Fruit fly (Drosophila melanogaster): Measurements from ENCODE around the gene pic.

- TF ChIP-seq CG8478 (optimal IDR thresholded peaks at IDR 0.05) (no peak), CTCF (optimal IDR thresholded peaks at IDR 0.05) (no peak)
Measured at dm6 chr3R:13085924-13086323, 33.9 kb downstream of the pic start, which contains the start of gene CG43063.

Measured in S2 (cell line).